Worm (Caenorhabditis elegans): ENCODE measurements around the gene srj-14.
"Not testable (repeated sequence)": the region's sequence is repeated elsewhere in the genome, so short reads cannot be mapped to it uniquely, and the experiment has no call there.

The srj-14 gene

DNA sequence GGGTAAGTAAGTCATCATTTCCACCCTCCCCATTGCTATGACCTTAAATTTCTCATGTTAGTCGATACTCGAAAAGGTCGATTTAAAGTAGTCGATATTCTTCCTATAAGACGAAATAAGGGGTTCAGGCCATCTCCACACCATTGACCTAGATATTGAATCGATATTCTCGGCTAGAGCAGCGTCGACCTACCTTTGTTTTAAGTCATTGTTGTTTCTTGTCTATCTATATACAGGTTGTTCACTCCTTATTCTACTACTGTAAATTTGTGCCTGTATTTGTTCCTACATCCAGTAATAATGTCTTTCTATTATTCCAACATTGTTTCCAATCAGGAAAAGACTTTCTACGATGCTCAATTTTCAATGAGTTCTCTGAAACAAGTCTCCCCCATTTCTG is 42.6 kb upstream of the srj-14 start, which contains the start of gene F10G2.4:
TSS of gene F10G2.4 (plus strand) at position 301 of the 400 bp plus-strand sequence.
- TF ChIP-seq bed-2 (GFP tag; IDR thresholded peaks at IDR 0.05): no peak
- TF ChIP-seq attf-6 (GFP tag; IDR thresholded peaks at IDR 0.05): no peak
- no peak for TF ChIP-seq ztf-28 (GFP tag; IDR thresholded peaks at IDR 0.05)
- TF ChIP-seq repo-1 (tag; optimal IDR thresholded peaks at IDR 0.05): no peak
- no peak for TF ChIP-seq let-607 (tag; optimal IDR thresholded peaks at IDR 0.05)

DNA sequence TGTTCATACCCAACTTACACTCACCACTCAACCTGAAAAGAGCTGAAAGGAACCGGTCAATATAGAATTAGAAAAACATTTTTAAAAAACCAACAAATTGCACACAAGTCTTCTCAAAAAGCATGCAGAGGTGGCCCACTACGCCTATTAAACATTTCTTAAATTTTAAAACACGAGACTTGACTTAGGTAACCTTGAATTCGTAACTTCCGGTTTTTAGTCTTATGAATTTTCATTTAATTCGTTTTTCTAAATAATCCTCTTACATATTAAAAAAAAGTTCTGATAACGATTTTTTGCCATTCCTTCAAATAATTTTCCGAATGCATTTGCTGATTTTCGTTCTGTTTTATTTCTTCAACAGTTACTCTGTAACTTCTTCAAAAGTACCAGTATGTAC is 41.4 kb upstream of the srj-14 start, which contains the start of gene clec-7:
TSS of gene clec-7 (plus strand) at position 301 of the 400 bp plus-strand sequence.
- TF ChIP-seq pbrm-1 (GFP tag; IDR thresholded peaks at IDR 0.05) (no peak), D2030.7 (GFP tag; IDR thresholded peaks at IDR 0.05) (no peak), rpc-1 (optimal IDR thresholded peaks at IDR 0.05) (no peak), rpc-1 (tag; optimal IDR thresholded peaks at IDR 0.05) (no peak), egrh-3 (GFP tag; IDR thresholded peaks at IDR 0.05) (no peak), ceh-58 (GFP tag; IDR thresholded peaks at IDR 0.05) (no peak)

DNA sequence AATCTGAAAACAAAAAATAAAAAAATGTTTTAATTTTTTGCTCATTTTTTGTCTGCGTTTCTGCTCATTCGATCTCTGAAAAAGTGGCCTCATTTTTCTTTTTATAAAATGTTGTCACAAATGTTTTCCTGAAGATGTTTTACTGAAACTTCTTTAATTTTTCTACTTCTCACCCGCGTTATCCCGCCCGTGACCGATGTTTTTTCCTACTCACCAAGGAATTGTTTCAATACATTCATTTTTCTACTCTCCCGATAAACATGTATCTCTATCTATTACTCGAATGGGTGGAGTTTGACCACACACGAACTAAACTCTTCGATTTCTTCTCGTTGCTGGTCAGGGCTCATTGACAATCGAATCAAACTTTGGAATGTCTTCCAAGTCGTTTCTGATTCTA is 38.6 kb upstream of the srj-14 start, which contains the start of gene F10G2.2:
TSS of gene F10G2.2 (plus strand) at position 301 of the 400 bp plus-strand sequence.
- TF ChIP-seq hlh-26 (GFP tag; conservative IDR thresholded peaks at IDR 0.05) (no peak), egrh-3 (GFP tag; IDR thresholded peaks at IDR 0.05) (no peak), F52B5.7 (tag; optimal IDR thresholded peaks at IDR 0.05) (no peak), F55B11.4 (tag; optimal IDR thresholded peaks at IDR 0.05; ENCODE audit: borderline replicate concordance, insufficient read depth) (no peak)

DNA sequence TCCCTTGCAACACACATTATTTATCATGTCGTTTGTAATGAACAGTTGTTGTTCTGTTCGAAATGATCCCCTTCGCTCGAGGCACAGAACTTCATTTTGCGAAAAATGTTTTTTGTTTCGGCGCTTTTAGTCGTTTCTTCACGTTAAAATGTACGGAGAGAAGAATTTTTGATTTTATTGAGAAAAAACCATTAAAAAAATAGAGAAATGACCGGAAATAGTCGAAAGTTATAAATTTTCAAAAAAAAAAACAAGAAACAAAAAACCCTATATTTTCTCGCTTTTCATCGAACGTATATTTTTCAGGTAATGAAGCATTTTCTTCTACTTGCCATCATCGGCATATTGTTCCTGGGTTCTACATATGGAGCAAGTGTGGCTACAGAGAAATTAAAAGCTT is 37.3 kb upstream of the srj-14 start, which contains the start of gene F10G2.1:
TSS of gene F10G2.1 (plus strand) at position 301 of the 400 bp plus-strand sequence.
- TF ChIP-seq efl-1 (GFP tag; optimal IDR thresholded peaks at IDR 0.05) (no peak), sea-2 (GFP tag; IDR thresholded peaks at IDR 0.05) (no peak), nhr-80 (tag; optimal IDR thresholded peaks at IDR 0.05) (no peak), ceh-79 (tag; optimal IDR thresholded peaks at IDR 0.05) (no peak), F22D6.2 (tag; optimal IDR thresholded peaks at IDR 0.05) (no peak), athp-1 (tag; optimal IDR thresholded peaks at IDR 0.05) (no peak), fkh-3 (tag; optimal IDR thresholded peaks at IDR 0.05) (no peak)

DNA sequence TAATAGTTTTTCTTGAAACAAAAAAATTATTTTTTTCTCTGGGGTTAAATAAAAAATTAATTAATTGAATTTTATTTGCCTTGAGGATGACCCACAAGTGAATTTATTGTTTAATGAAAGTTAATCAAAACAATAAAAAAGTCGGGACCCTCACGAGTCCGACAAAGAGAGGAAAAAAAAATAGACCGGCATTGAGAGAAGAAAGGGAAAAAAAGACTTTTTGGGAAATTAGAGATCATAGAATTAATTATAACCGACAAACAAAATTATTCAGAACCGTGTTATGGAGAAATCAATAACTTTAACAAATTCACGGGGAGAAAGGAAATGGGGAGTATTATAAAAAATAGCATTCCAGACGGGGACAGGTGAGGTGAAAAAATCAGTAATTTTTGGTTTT is 32.3 kb upstream of the srj-14 start, which contains the start of gene F10G2.7:
TSS of gene F10G2.7 (minus strand) at position 101 of the 400 bp plus-strand sequence.
- TF ChIP-seq egl-18, dox-1, egrh-3 (GFP tag; IDR thresholded peaks at IDR 0.05): not testable (repeated sequence)

DNA sequence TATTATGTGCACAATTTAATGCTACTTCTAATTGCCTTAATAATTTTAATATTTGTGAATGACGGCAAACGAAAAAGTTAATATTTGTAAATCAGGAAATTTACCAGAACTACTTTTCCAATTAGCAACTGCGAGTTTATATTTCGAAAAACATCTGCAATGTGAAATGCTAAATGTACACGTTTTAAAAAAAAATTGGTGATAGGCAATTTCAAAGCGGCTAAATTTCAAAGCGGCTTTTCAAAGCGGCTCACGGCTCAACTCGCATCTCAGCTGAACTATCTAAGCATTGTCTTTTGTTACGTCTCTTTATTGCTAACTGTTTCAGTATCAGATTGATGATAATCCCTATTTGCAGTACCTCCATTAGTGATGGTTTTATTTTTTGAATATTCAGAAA is 29.7 kb upstream of the srj-14 start, which contains the start of gene srh-187:
TSS of gene srh-187 (minus strand) at position 101 of the 400 bp plus-strand sequence.
- TF ChIP-seq ztf-26 (tag; optimal IDR thresholded peaks at IDR 0.05) (no peak), efl-1 (GFP tag; optimal IDR thresholded peaks at IDR 0.05) (no peak), sptf-2 (GFP tag; optimal IDR thresholded peaks at IDR 0.05) (no peak), nhr-120 (GFP tag; IDR thresholded peaks at IDR 0.05) (no peak)

DNA sequence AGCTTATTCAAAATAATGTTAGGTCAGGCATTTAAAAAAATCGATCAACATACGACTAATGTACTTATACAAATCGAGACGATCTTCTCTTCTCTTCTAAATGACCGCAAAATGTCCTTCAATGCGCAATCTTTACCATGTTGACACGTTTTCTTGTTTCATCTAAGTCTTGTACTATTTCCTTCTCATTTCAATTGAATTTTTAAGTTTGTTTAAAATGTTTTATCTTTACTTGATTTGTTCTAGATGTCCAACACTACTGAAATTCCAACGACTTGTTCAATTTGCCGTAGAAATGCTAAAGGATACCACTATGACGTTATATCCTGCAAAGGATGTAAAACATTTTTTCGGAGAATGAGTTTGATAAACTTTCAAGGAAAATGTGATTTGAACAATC is 27.6 kb upstream of the srj-14 start, which contains the start of the genes nhr-263 and nhr-148:
TSS of gene nhr-263 (minus strand) at position 101 of the 400 bp plus-strand sequence.
TSS of gene nhr-148 (plus strand) at position 215 of the 400 bp plus-strand sequence.
- TF ChIP-seq hmg-20 (GFP tag; IDR thresholded peaks at IDR 0.05) (no peak), sea-2 (GFP tag; IDR thresholded peaks at IDR 0.05) (no peak), atf-7 (tag; optimal IDR thresholded peaks at IDR 0.05) (no peak), attf-5 (GFP tag; optimal IDR thresholded peaks at IDR 0.05) (no peak), ceh-79 (tag; optimal IDR thresholded peaks at IDR 0.05) (no peak), madf-10 (tag; optimal IDR thresholded peaks at IDR 0.05) (no peak), F22D6.2 (tag; optimal IDR thresholded peaks at IDR 0.05) (no peak), sdz-38 (tag; optimal IDR thresholded peaks at IDR 0.05) (no peak), K11D2.4 (GFP tag; IDR thresholded peaks at IDR 0.05) (no peak)

Data from whole organism, young adult.